Fruit fly (Drosophila melanogaster) ovary, adult (tissue): ENCODE results near the gene Sf3b2.

Experiments
- CG17801 ChIP-seq: fragments of 200-800 bp; optimal IDR thresholded peaks from 2 replicates; lab custom pipeline; 2019; ENCODE audit warnings: missing biosample characterization, mild to moderate bottlenecking, missing genetic modification characterization, moderate library complexity; ENCODE audit not compliant: partially characterized antibody

Gene Sf3b2

dm6 chr2L:3030350-3030749 is 1.4 kb upstream of the Sf3b2 start, which contains the start of gene GABPI:
TSS of gene GABPI (plus strand) at chr2L:3030539.
- TF ChIP-seq CG17801 (GFP tag; lab: Kevin White, UChicago): peak; percentile 3

- peak; percentile 38 for TF ChIP-seq CG17801 (GFP tag; lab: Kevin White, UChicago)
Measured at dm6 chr2L:3022986-3023385, 6.0 kb downstream of the Sf3b2 start, which contains the start of the genes alpha4GT1 and Prp40. TSS of gene alpha4GT1 (minus strand) at chr2L:3023141. TSS of gene Prp40 (plus strand) at chr2L:3023226.

dm6 chr2L:3018212-3018611 is 10.8 kb downstream of the Sf3b2 start, which contains the start of the genes CG17224 and CG17264:
TSS of gene CG17224 (minus strand) at chr2L:3018308.
TSS of gene CG17264 (plus strand) at chr2L:3018508.
- peak; percentile 23 for TF ChIP-seq CG17801 (GFP tag; lab: Kevin White, UChicago)

- TF ChIP-seq CG17801 (GFP tag; lab: Kevin White, UChicago): no peak
Measured at dm6 chr2L:3012780-3013179, 16.2 kb downstream of the Sf3b2 start.

- TF ChIP-seq CG17801 (GFP tag; lab: Kevin White, UChicago): no peak
Measured at dm6 chr2L:3011484-3011883, 17.5 kb downstream of the Sf3b2 start.

- no peak for TF ChIP-seq CG17801 (GFP tag; lab: Kevin White, UChicago)
Measured at dm6 chr2L:3009438-3009837, 19.5 kb downstream of the Sf3b2 start.

- TF ChIP-seq CG17801 (GFP tag; lab: Kevin White, UChicago): no peak
Measured at dm6 chr2L:3006925-3007426, 22.0 kb downstream of the Sf3b2 start.

dm6 chr2L:3006194-3006593 is 22.8 kb downstream of the Sf3b2 start:
- no peak for TF ChIP-seq CG17801 (GFP tag; lab: Kevin White, UChicago)

dm6 chr2L:3005483-3005882 is 23.5 kb downstream of the Sf3b2 start:
- TF ChIP-seq CG17801 (GFP tag; lab: Kevin White, UChicago): no peak

dm6 chr2L:3004601-3005000 is 24.4 kb downstream of the Sf3b2 start:
- no peak for TF ChIP-seq CG17801 (GFP tag; lab: Kevin White, UChicago)

- TF ChIP-seq CG17801 (GFP tag; lab: Kevin White, UChicago): no peak
Measured at dm6 chr2L:3003399-3003798, 25.6 kb downstream of the Sf3b2 start.

dm6 chr2L:3001953-3002352 is 27.0 kb downstream of the Sf3b2 start:
- no peak for TF ChIP-seq CG17801 (GFP tag; lab: Kevin White, UChicago)

dm6 chr2L:3000517-3000934 is 28.4 kb downstream of the Sf3b2 start:
- no peak for TF ChIP-seq CG17801 (GFP tag; lab: Kevin White, UChicago)

- TF ChIP-seq CG17801 (GFP tag; lab: Kevin White, UChicago): no peak
Measured at dm6 chr2L:2999609-3000008, 29.4 kb downstream of the Sf3b2 start.

- TF ChIP-seq CG17801 (GFP tag; lab: Kevin White, UChicago): peak; percentile 15
Measured at dm6 chr2L:2999113-2999512, 29.9 kb downstream of the Sf3b2 start, which contains the start of gene Ccdc85. TSS of gene Ccdc85 (plus strand) at chr2L:2999286.

dm6 chr2L:2993702-2994101 is 35.3 kb downstream of the Sf3b2 start:
- no peak for TF ChIP-seq CG17801 (GFP tag; lab: Kevin White, UChicago)
